Fruit fly (Drosophila melanogaster): ENCODE measurements around the gene CG11537.

The CG11537 gene

dm6 chr3L:3125649-3126130 lies 17.6 kb downstream of the CG11537 start:
- TF ChIP-seq CG8301 (tag; optimal IDR thresholded peaks at IDR 0.05) (peak; percentile 2), rn (GFP tag; IDR thresholded peaks at IDR 0.05) (no peak), D1 (tag; optimal IDR thresholded peaks at IDR 0.05) (no peak), CG15710 (tag; optimal IDR thresholded peaks at IDR 0.05) (no peak), EcR (GFP tag; optimal IDR thresholded peaks at IDR 0.05) (no peak), CG17806 (tag; optimal IDR thresholded peaks at IDR 0.05) (no peak), Pif1B (GFP tag; optimal IDR thresholded peaks at IDR 0.05) (no peak), CG10348 (GFP tag; IDR thresholded peaks at IDR 0.05) (no peak), Pif1A (GFP tag; optimal IDR thresholded peaks at IDR 0.05) (no peak), Ets98B (GFP tag; IDR thresholded peaks at IDR 0.05) (no peak), CG34367 (tag; optimal IDR thresholded peaks at IDR 0.05) (peak; percentile 19), Snoo (tag; optimal IDR thresholded peaks at IDR 0.05) (no peak), CG9948 (tag; optimal IDR thresholded peaks at IDR 0.05) (no peak), CG8159 (tag; optimal IDR thresholded peaks at IDR 0.05) (no peak), CG12605 (GFP tag; IDR thresholded peaks at IDR 0.05) (no peak)

dm6 chr3L:3124939-3125648 lies 18.2 kb downstream of the CG11537 start:
- 0 out of 3 replicates have a peak, but pooled peaks have one; percentile 41 for TF ChIP-seq CG4496 (GFP tag; IDR thresholded peaks at IDR 0.05)
- TF ChIP-seq CG8159 (tag; optimal IDR thresholded peaks at IDR 0.05), result no peak
- no peak for TF ChIP-seq CG8301 (tag; optimal IDR thresholded peaks at IDR 0.05)
- no peak for TF ChIP-seq CG14655 (GFP tag; optimal IDR thresholded peaks at IDR 0.05)
- no peak for TF ChIP-seq rn (GFP tag; IDR thresholded peaks at IDR 0.05)
- peak; percentile 42 for TF ChIP-seq CG13204 (GFP tag; optimal IDR thresholded peaks at IDR 0.05)
- TF ChIP-seq CG32121 (GFP tag; IDR thresholded peaks at IDR 0.05), result no peak
- peak; percentile 65 for TF ChIP-seq EcR (GFP tag; optimal IDR thresholded peaks at IDR 0.05)

dm6 chr3L:3124519-3124918 lies 18.7 kb downstream of the CG11537 start:
- no peak for TF ChIP-seq CG32121 (GFP tag; IDR thresholded peaks at IDR 0.05)
- TF ChIP-seq gl (tag; optimal IDR thresholded peaks at IDR 0.05), result no peak
- TF ChIP-seq CG8159 (tag; optimal IDR thresholded peaks at IDR 0.05), result no peak
- TF ChIP-seq Pif1A (GFP tag; optimal IDR thresholded peaks at IDR 0.05), result no peak
- no peak for TF ChIP-seq EcR (GFP tag; optimal IDR thresholded peaks at IDR 0.05)
- TF ChIP-seq CG9948 (tag; optimal IDR thresholded peaks at IDR 0.05), result no peak
- no peak for TF ChIP-seq D1 (tag; optimal IDR thresholded peaks at IDR 0.05)
- no peak for TF ChIP-seq CG34367 (tag; optimal IDR thresholded peaks at IDR 0.05)
- TF ChIP-seq CG12605 (GFP tag; IDR thresholded peaks at IDR 0.05), result no peak
- no peak for TF ChIP-seq fd96Ca (GFP tag; IDR thresholded peaks at IDR 0.05)
- no peak for TF ChIP-seq Pif1B (GFP tag; optimal IDR thresholded peaks at IDR 0.05)

- TF ChIP-seq CG10348 (GFP tag; IDR thresholded peaks at IDR 0.05), result no peak
- TF ChIP-seq CG4496 (GFP tag; IDR thresholded peaks at IDR 0.05), result peak; percentile 17; the same call in 1 of the 3 replicates
- TF ChIP-seq CG32121 (GFP tag; IDR thresholded peaks at IDR 0.05), result peak; percentile 31; the same call in 1 of the 2 replicates
- peak; percentile 97 for TF ChIP-seq EcR (GFP tag; optimal IDR thresholded peaks at IDR 0.05)
These were observed 20.5 kb downstream of the CG11537 start for dm6 chr3L:3122688-3123316.

- TF ChIP-seq Ets98B (GFP tag; IDR thresholded peaks at IDR 0.05), result no peak
- TF ChIP-seq rn (GFP tag; IDR thresholded peaks at IDR 0.05), result no peak
- TF ChIP-seq CG13204 (GFP tag; optimal IDR thresholded peaks at IDR 0.05), result no peak
- no peak for TF ChIP-seq Pif1B (GFP tag; optimal IDR thresholded peaks at IDR 0.05)
- no peak for TF ChIP-seq gl (tag; optimal IDR thresholded peaks at IDR 0.05)
- peak; percentile 17 for TF ChIP-seq EcR (GFP tag; optimal IDR thresholded peaks at IDR 0.05)
- no peak for TF ChIP-seq fd96Ca (GFP tag; IDR thresholded peaks at IDR 0.05)
These were observed 21.4 kb downstream of the CG11537 start for dm6 chr3L:3121769-3122432.

DNA sequence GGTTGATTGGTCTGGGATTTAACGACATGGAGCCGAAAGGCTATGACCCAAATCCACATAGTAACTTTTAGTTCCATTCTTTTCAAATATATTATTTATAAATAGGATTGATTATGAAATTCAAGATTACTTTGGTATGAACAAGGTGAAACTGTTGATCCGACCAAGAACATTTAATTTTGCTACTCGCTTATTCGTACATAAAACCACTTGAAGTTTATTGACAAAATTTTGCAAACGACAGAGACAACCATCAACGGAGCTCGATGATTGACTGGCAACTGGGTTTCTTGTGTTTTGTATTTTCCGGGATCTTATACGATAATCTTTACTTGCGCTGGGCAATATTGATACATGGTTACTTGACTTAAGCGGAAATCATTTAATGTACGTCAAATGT lies 28.9 kb downstream of the CG11537 start, which contains the start of gene CG45067:
Gene CG45067, minus strand, starts transcription at position 101 of the 400 bp plus-strand sequence.
- no peak for TF ChIP-seq gl (tag; optimal IDR thresholded peaks at IDR 0.05)
- no peak for TF ChIP-seq Ets98B (GFP tag; IDR thresholded peaks at IDR 0.05)
- no peak for TF ChIP-seq CG13204 (GFP tag; optimal IDR thresholded peaks at IDR 0.05)
- TF ChIP-seq Pif1A (GFP tag; optimal IDR thresholded peaks at IDR 0.05), result no peak
- TF ChIP-seq fd96Ca (GFP tag; IDR thresholded peaks at IDR 0.05), result no peak
- TF ChIP-seq rn (GFP tag; IDR thresholded peaks at IDR 0.05), result no peak
- TF ChIP-seq CG8159 (tag; optimal IDR thresholded peaks at IDR 0.05), result no peak
- no peak for TF ChIP-seq CG17806 (tag; optimal IDR thresholded peaks at IDR 0.05)
- TF ChIP-seq CG12605 (GFP tag; IDR thresholded peaks at IDR 0.05), result no peak
- TF ChIP-seq CG15710 (tag; optimal IDR thresholded peaks at IDR 0.05), result no peak
- no peak for TF ChIP-seq CG4496 (GFP tag; IDR thresholded peaks at IDR 0.05)
- TF ChIP-seq CG14655 (GFP tag; optimal IDR thresholded peaks at IDR 0.05), result no peak
- no peak for TF ChIP-seq Snoo (tag; optimal IDR thresholded peaks at IDR 0.05)
- TF ChIP-seq CG9948 (tag; optimal IDR thresholded peaks at IDR 0.05), result no peak
